Fruit fly (Drosophila melanogaster): ENCODE measurements around the gene AdoR.

AdoR gene

DNA sequence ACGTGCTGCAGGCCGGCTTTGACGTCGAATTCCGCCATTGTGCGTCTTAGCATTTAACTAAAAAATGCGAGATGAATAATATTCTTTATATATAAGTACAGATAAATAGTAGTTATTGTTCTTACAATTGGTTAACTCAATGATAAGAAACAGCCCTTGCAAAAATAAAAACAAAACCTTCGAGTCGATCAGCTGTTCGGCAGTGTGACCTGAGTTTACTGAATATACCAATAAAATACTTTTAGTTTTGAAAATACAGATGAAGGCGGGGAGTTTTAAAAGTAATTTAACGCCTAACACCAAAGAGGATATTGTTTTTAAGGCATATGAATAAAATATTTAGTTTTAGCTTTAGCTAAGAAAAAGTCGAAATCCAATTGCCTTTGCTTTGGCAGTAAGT, 28.1 kb upstream of the AdoR start, which contains the start of the genes CG1983 and CG15530 (continued):
- TF ChIP-seq Abd-B (GFP tag; optimal IDR thresholded peaks at IDR 0.05) (no peak), schlank (tag; optimal IDR thresholded peaks at IDR 0.05) (no peak), ind (GFP tag; optimal IDR thresholded peaks at IDR 0.05) (no peak), CG17359 (tag; optimal IDR thresholded peaks at IDR 0.05) (no peak), CG11560 (tag; IDR thresholded peaks at IDR 0.05) (no peak), sens (GFP tag) (peak; percentile 44), cad (GFP tag; optimal IDR thresholded peaks at IDR 0.05) (no peak), Doc2 (GFP tag; IDR thresholded peaks at IDR 0.05) (no peak), caup (GFP tag; optimal IDR thresholded peaks at IDR 0.05; ENCODE audit: severe bottlenecking) (no peak), lilli (GFP tag; optimal IDR thresholded peaks at IDR 0.05) (no peak), Ravus (GFP tag; IDR thresholded peaks at IDR 0.05) (no peak), unc-4 (GFP tag; IDR thresholded peaks at IDR 0.05; ENCODE audit: partially characterized antibody) (no peak), Myb (GFP tag; optimal IDR thresholded peaks at IDR 0.05) (peak; percentile 47), CG17829 (tag; optimal IDR thresholded peaks at IDR 0.05) (no peak), D (optimal IDR thresholded peaks at IDR 0.05) (no peak), D (GFP tag; optimal IDR thresholded peaks at IDR 0.05) (no peak), CG2120 (GFP tag; optimal IDR thresholded peaks at IDR 0.05) (no peak)

DNA sequence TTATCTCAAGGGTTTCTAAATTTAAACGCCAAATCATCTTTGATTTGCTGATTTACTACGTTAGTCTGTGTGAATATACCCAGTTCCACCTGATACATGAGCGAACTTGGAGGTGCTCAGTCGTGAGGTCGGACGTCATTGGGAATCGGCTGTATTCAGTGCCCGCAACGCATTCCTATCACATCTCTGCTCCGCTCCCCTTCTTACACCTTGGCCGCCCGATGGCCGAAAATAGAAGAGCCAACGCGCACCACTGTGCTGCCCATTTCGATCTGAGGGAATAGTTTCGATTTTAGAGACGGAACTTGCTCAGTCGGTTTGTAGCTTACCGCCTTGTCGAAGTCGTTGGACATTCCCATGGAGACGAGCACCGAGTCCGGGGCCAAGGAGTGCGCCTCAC, 26.9 kb upstream of the AdoR start:
- TF ChIP-seq CG3163 (GFP tag; optimal IDR thresholded peaks at IDR 0.05) (no peak), gfzf (GFP tag; optimal IDR thresholded peaks at IDR 0.05) (no peak), chinmo (GFP tag; IDR thresholded peaks at IDR 0.05; ENCODE audit: partially characterized antibody) (0 out of 4 replicates have a peak, but pooled peaks have one; percentile 15), CG11093 (GFP tag; IDR thresholded peaks at IDR 0.05) (no peak), CG3847 (GFP tag; IDR thresholded peaks at IDR 0.05) (no peak), mld (GFP tag; IDR thresholded peaks at IDR 0.05; ENCODE audit: partially characterized antibody) (no peak), Opbp (GFP tag; IDR thresholded peaks at IDR 0.05; ENCODE audit: partially characterized antibody) (no peak), Med (GFP tag) (peak; percentile 26), sob (GFP tag; IDR thresholded peaks at IDR 0.05) (no peak), Doc2 (GFP tag; IDR thresholded peaks at IDR 0.05) (no peak), Dfd (GFP tag; optimal IDR thresholded peaks at IDR 0.05) (no peak), CG6791 (GFP tag; IDR thresholded peaks at IDR 0.05; ENCODE audit: partially characterized antibody) (peak; percentile 36; the same call in 1 of the 3 replicates), bsh (GFP tag; optimal IDR thresholded peaks at IDR 0.05) (no peak), yki (optimal IDR thresholded peaks at IDR 0.05) (no peak), CG12769 (tag; optimal IDR thresholded peaks at IDR 0.05) (peak; percentile 93), wdn (GFP tag; IDR thresholded peaks at IDR 0.05) (no peak), CG7556 (GFP tag; optimal IDR thresholded peaks at IDR 0.05) (no peak), gcm2 (GFP tag; optimal IDR thresholded peaks at IDR 0.05) (no peak), CG12744 (GFP tag; optimal IDR thresholded peaks at IDR 0.05) (no peak), da (GFP tag; optimal IDR thresholded peaks at IDR 0.05) (no peak), CG16815 (GFP tag; optimal IDR thresholded peaks at IDR 0.05) (no peak), sima (GFP tag; optimal IDR thresholded peaks at IDR 0.05) (no peak), danr (GFP tag; IDR thresholded peaks at IDR 0.05) (no peak), Atf6 (GFP tag; IDR thresholded peaks at IDR 0.05) (no peak), Dll (GFP tag; IDR thresholded peaks at IDR 0.05; ENCODE audit: partially characterized antibody) (no peak), CG15601 (tag; optimal IDR thresholded peaks at IDR 0.05) (no peak), jing (GFP tag; optimal IDR thresholded peaks at IDR 0.05) (no peak), HHEX (GFP tag; optimal IDR thresholded peaks at IDR 0.05) (no peak), sd (tag; optimal IDR thresholded peaks at IDR 0.05) (peak; percentile 81), HmgZ (tag; optimal IDR thresholded peaks at IDR 0.05) (no peak), pb (GFP tag; optimal IDR thresholded peaks at IDR 0.05) (no peak), CG10147 (GFP tag; optimal IDR thresholded peaks at IDR 0.05) (no peak), vnd (GFP tag; IDR thresholded peaks at IDR 0.05; ENCODE audit: partially characterized antibody) (no peak), gsb-n (tag; optimal IDR thresholded peaks at IDR 0.05) (no peak), Oli (tag; optimal IDR thresholded peaks at IDR 0.05) (no peak)

Measured in whole organism, embryonic.